Worm (Caenorhabditis elegans) whole organism, mixed stage, embryonic: Measurements from ENCODE around the gene C16D9.6.

Experiments used
- M03D4.4 ChIP-seq: sonication (generic microtip); optimal IDR thresholded peaks from 2 replicates; lab custom pipeline; 2017; ENCODE audit warnings: mild to moderate bottlenecking, missing genetic modification characterization, missing compliant biosample characterization
- bed-3 ChIP-seq: fragments of 200-800 bp; sonication (Bioruptor generic); optimal IDR thresholded peaks from 3 replicates; lab custom pipeline; 2018; ENCODE audit warnings: mild to moderate bottlenecking, missing genetic modification characterization, moderate library complexity, missing compliant biosample characterization
- blmp-1 ChIP-seq: fragments of 150-350 bp; optimal IDR thresholded peaks from 2 replicates; lab custom pipeline; 2014; ENCODE audit warnings: missing biosample characterization, missing genetic modification characterization
- ceh-39 ChIP-seq: fragments of 150-350 bp; optimal IDR thresholded peaks from 2 replicates; lab custom pipeline; 2014; ENCODE audit warnings: missing biosample characterization, missing genetic modification characterization
- ceh-43 ChIP-seq: fragments of 200-800 bp; sonication (Bioruptor generic); optimal IDR thresholded peaks from 2 replicates; lab custom pipeline; 2018; ENCODE audit warnings: mild to moderate bottlenecking, missing genetic modification characterization, moderate library complexity, missing compliant biosample characterization
- ceh-83 ChIP-seq: fragments of 200-800 bp; sonication (Bioruptor generic); optimal IDR thresholded peaks from 2 replicates; lab custom pipeline; 2018; ENCODE audit warnings: mild to moderate bottlenecking, missing genetic modification characterization, missing compliant biosample characterization
- ces-1 ChIP-seq: fragments of 150-350 bp; optimal IDR thresholded peaks from 2 replicates; lab custom pipeline; 2014; ENCODE audit warnings: missing biosample characterization, missing genetic modification reagents, missing genetic modification characterization
- cnd-1 ChIP-seq: fragments of 200-800 bp; sonication (Bioruptor generic); optimal IDR thresholded peaks from 2 replicates; lab custom pipeline; 2018; ENCODE audit warnings: mild to moderate bottlenecking, missing genetic modification characterization, missing compliant biosample characterization
- drap-1 ChIP-seq: fragments of 200-800 bp; sonication (Bioruptor generic); optimal IDR thresholded peaks from 3 replicates; lab custom pipeline; 2018; ENCODE audit warnings: mild to moderate bottlenecking, missing genetic modification characterization, missing compliant biosample characterization
- elt-1 ChIP-seq: sonication (generic microtip); optimal IDR thresholded peaks from 2 replicates; lab custom pipeline; 2017; ENCODE audit warnings: missing genetic modification characterization, mild to moderate bottlenecking, missing compliant biosample characterization, antibody characterized with exemption, moderate library complexity, borderline replicate concordance; ENCODE audit not compliant: insufficient read depth
- elt-3 ChIP-seq: fragments of 150-350 bp; optimal IDR thresholded peaks from 2 replicates; lab custom pipeline; 2014; ENCODE audit warnings: missing biosample characterization, missing genetic modification characterization
- flh-1 ChIP-seq: fragments of 200-800 bp; sonication (Bioruptor generic); optimal IDR thresholded peaks from 2 replicates; lab custom pipeline; 2018; ENCODE audit warnings: mild to moderate bottlenecking, missing genetic modification characterization, moderate library complexity, missing compliant biosample characterization
- ham-2 ChIP-seq: fragments of 200-800 bp; sonication (Bioruptor generic); optimal IDR thresholded peaks from 2 replicates; lab custom pipeline; 2018; ENCODE audit warnings: mild to moderate bottlenecking, missing genetic modification characterization, missing compliant biosample characterization
- hlh-1 ChIP-seq: fragments of 150-350 bp; optimal IDR thresholded peaks from 2 replicates; lab custom pipeline; 2014; ENCODE audit warnings: missing biosample characterization, missing genetic modification reagents, missing genetic modification characterization
- lin-13 ChIP-seq: fragments of 150-350 bp; optimal IDR thresholded peaks from 2 replicates; lab custom pipeline; 2014; ENCODE audit warnings: missing biosample characterization, missing genetic modification characterization
- lin-32 ChIP-seq: fragments of 200-800 bp; sonication (Bioruptor generic); optimal IDR thresholded peaks from 2 replicates; lab custom pipeline; 2018; ENCODE audit warnings: mild to moderate bottlenecking, missing genetic modification characterization, missing compliant biosample characterization
- lsy-2 ChIP-seq: fragments of 150-350 bp; optimal IDR thresholded peaks from 2 replicates; lab custom pipeline; 2014; ENCODE audit warnings: missing biosample characterization, missing genetic modification characterization
- mab-5 ChIP-seq: fragments of 150-350 bp; optimal IDR thresholded peaks from 2 replicates; lab custom pipeline; 2014; ENCODE audit warnings: missing biosample characterization, missing genetic modification characterization
- mep-1 ChIP-seq: fragments of 150-350 bp; optimal IDR thresholded peaks from 2 replicates; lab custom pipeline; 2017; ENCODE audit warnings: missing biosample characterization, missing genetic modification reagents, missing genetic modification characterization, inconsistent platforms
- mls-2 ChIP-seq: sonication (generic microtip); optimal IDR thresholded peaks from 2 replicates; lab custom pipeline; 2016; ENCODE audit warnings: mild to moderate bottlenecking, missing genetic modification characterization, moderate library complexity, missing compliant biosample characterization
- nhr-12 ChIP-seq: fragments of 150-350 bp; optimal IDR thresholded peaks from 2 replicates; lab custom pipeline; 2014; ENCODE audit warnings: missing biosample characterization, missing genetic modification characterization
- nhr-2 ChIP-seq: fragments of 150-350 bp; optimal IDR thresholded peaks from 2 replicates; lab custom pipeline; 2014; ENCODE audit warnings: missing biosample characterization, missing genetic modification characterization
- nhr-237 ChIP-seq: fragments of 150-350 bp; optimal IDR thresholded peaks from 2 replicates; lab custom pipeline; 2014; ENCODE audit warnings: missing biosample characterization, missing genetic modification characterization
- nhr-28 ChIP-seq: fragments of 150-350 bp; optimal IDR thresholded peaks from 2 replicates; lab custom pipeline; 2014; ENCODE audit warnings: missing biosample characterization, missing genetic modification characterization
- nhr-76 ChIP-seq: sonication (generic microtip); optimal IDR thresholded peaks from 2 replicates; lab custom pipeline; 2017; ENCODE audit warnings: missing biosample characterization, missing genetic modification characterization
- pha-4 ChIP-seq: fragments of 150-350 bp; optimal IDR thresholded peaks from 2 replicates; lab custom pipeline; 2018; ENCODE audit warnings: missing biosample characterization, missing genetic modification reagents, missing genetic modification characterization
- sem-2 ChIP-seq: fragments of 200-800 bp; sonication (Bioruptor generic); optimal IDR thresholded peaks from 2 replicates; lab custom pipeline; 2018; ENCODE audit warnings: mild to moderate bottlenecking, missing genetic modification characterization, missing compliant biosample characterization
- snpc-4 ChIP-seq: fragments of 150-350 bp; optimal IDR thresholded peaks from 2 replicates; lab custom pipeline; 2014; ENCODE audit warnings: missing biosample characterization, missing genetic modification characterization
- sptf-1 ChIP-seq: sonication (generic microtip); optimal IDR thresholded peaks from 2 replicates; lab custom pipeline; 2017; ENCODE audit warnings: mild to moderate bottlenecking, missing genetic modification characterization, moderate library complexity, missing compliant biosample characterization
- tbx-8 ChIP-seq: fragments of 200-800 bp; sonication (Bioruptor generic); optimal IDR thresholded peaks from 2 replicates; lab custom pipeline; 2018; ENCODE audit warnings: mild to moderate bottlenecking, missing genetic modification characterization, moderate library complexity, missing compliant biosample characterization
- unc-120 ChIP-seq: sonication (generic microtip); optimal IDR thresholded peaks from 2 replicates; lab custom pipeline; 2017; ENCODE audit warnings: missing genetic modification characterization, missing compliant biosample characterization; ENCODE audit not compliant: poor library complexity, severe bottlenecking
- unc-39 ChIP-seq: fragments of 150-350 bp; optimal IDR thresholded peaks from 2 replicates; lab custom pipeline; 2014; ENCODE audit warnings: missing biosample characterization, missing genetic modification characterization
- unc-62 ChIP-seq: fragments of 150-350 bp; optimal IDR thresholded peaks from 2 replicates; lab custom pipeline; 2014; ENCODE audit warnings: missing biosample characterization, missing genetic modification reagents, missing genetic modification characterization
- zip-8 ChIP-seq: fragments of 150-350 bp; optimal IDR thresholded peaks from 2 replicates; lab custom pipeline; 2014; ENCODE audit warnings: missing biosample characterization, missing genetic modification characterization
- ztf-11 ChIP-seq: fragments of 150-350 bp; optimal IDR thresholded peaks from 2 replicates; lab custom pipeline; 2014; ENCODE audit warnings: missing biosample characterization, missing genetic modification characterization

C16D9.6 gene

ce11 chrV:8217661-8218265, 32.3 kb downstream of the C16D9.6 start, which contains the start of gene K07C11.8:
K07C11.8 (minus strand) TSS chrV:8217884.
- peak; percentile 3 for TF ChIP-seq ces-1 (GFP tag; lab: Kevin White, UChicago)
- no peak for TF ChIP-seq hlh-1
- no peak for TF ChIP-seq lin-32

ce11 chrV:8217118-8217517, 33.0 kb downstream of the C16D9.6 start:
- TF ChIP-seq bed-3 (GFP tag; lab: Kevin White, UChicago) (no peak), hlh-1 (no peak), mab-5 (tag; lab: Kevin White, UChicago) (no peak), nhr-2 (no peak), zip-8 (tag; lab: Kevin White, UChicago) (no peak), tbx-8 (GFP tag; lab: Kevin White, UChicago) (no peak), cnd-1 (tag; lab: Kevin White, UChicago) (no peak), blmp-1 (tag; lab: Kevin White, UChicago) (no peak), elt-3 (tag; lab: Kevin White, UChicago) (no peak), ham-2 (GFP tag; lab: Kevin White, UChicago) (no peak), elt-1 (tag; lab: Kevin White, UChicago) (no peak), M03D4.4 (tag; lab: Kevin White, UChicago) (no peak), pha-4 (no peak), sptf-1 (no peak), nhr-28 (no peak), unc-39 (no peak), nhr-12 (tag; lab: Kevin White, UChicago) (no peak)

- no peak for TF ChIP-seq snpc-4 (tag; lab: Kevin White, UChicago)
- TF ChIP-seq ceh-83 (GFP tag; lab: Kevin White, UChicago), result no peak
- TF ChIP-seq hlh-1, result no peak
- no peak for TF ChIP-seq mls-2
- TF ChIP-seq sptf-1, result no peak
- TF ChIP-seq nhr-237 (tag; lab: Kevin White, UChicago), result no peak
- TF ChIP-seq ceh-39 (tag; lab: Kevin White, UChicago), result no peak
- TF ChIP-seq nhr-28, result no peak
- TF ChIP-seq unc-62 (GFP tag; lab: Kevin White, UChicago), result no peak
- TF ChIP-seq, all 35 proteins: peak for 0
Observed at ce11 chrV:8215158-8215557, 35.0 kb downstream of the C16D9.6 start.

ce11 chrV:8213868-8214267, 36.2 kb downstream of the C16D9.6 start, which contains the start of gene K07C11.7:
K07C11.7 (minus strand) TSS chrV:8213968.
- no peak for TF ChIP-seq flh-1 (GFP tag; lab: Kevin White, UChicago)
- TF ChIP-seq lin-32, result no peak
- TF ChIP-seq nhr-76 (tag; lab: Kevin White, UChicago), result no peak
- TF ChIP-seq nhr-237 (tag; lab: Kevin White, UChicago), result no peak
- TF ChIP-seq snpc-4 (tag; lab: Kevin White, UChicago), result no peak
- TF ChIP-seq mep-1, result no peak
- TF ChIP-seq unc-62 (GFP tag; lab: Kevin White, UChicago), result no peak
- no peak for TF ChIP-seq sptf-1
- TF ChIP-seq nhr-28, result no peak
- no peak for TF ChIP-seq cnd-1 (tag; lab: Kevin White, UChicago)
- TF ChIP-seq mab-5 (tag; lab: Kevin White, UChicago), result no peak
- TF ChIP-seq mls-2, result no peak
- no peak for TF ChIP-seq unc-120 (tag; lab: Kevin White, UChicago)
- no peak for TF ChIP-seq bed-3 (GFP tag; lab: Kevin White, UChicago)
- no peak for TF ChIP-seq ceh-43 (GFP tag; lab: Kevin White, UChicago)
- TF ChIP-seq drap-1 (GFP tag; lab: Kevin White, UChicago), result no peak
- TF ChIP-seq ztf-11 (tag; lab: Kevin White, UChicago), result no peak
- TF ChIP-seq lsy-2, result no peak
- no peak for TF ChIP-seq tbx-8 (GFP tag; lab: Kevin White, UChicago)

- no peak for TF ChIP-seq cnd-1 (tag; lab: Kevin White, UChicago)
- TF ChIP-seq pha-4, result no peak
- no peak for TF ChIP-seq nhr-76 (tag; lab: Kevin White, UChicago)
- no peak for TF ChIP-seq mep-1
- TF ChIP-seq sptf-1, result no peak
- TF ChIP-seq ces-1 (GFP tag; lab: Kevin White, UChicago), result no peak
- no peak for TF ChIP-seq unc-39
- no peak for TF ChIP-seq elt-1 (tag; lab: Kevin White, UChicago)
- TF ChIP-seq unc-120 (tag; lab: Kevin White, UChicago), result no peak
- no peak for TF ChIP-seq ztf-11 (tag; lab: Kevin White, UChicago)
- no peak for TF ChIP-seq elt-3 (tag; lab: Kevin White, UChicago)
- no peak for TF ChIP-seq unc-62 (GFP tag; lab: Kevin White, UChicago)
- TF ChIP-seq drap-1 (GFP tag; lab: Kevin White, UChicago), result no peak
- no peak for TF ChIP-seq mab-5 (tag; lab: Kevin White, UChicago)
- TF ChIP-seq sem-2 (GFP tag; lab: Kevin White, UChicago), result no peak
- no peak for TF ChIP-seq lin-13 (tag; lab: Kevin White, UChicago)
- TF ChIP-seq lin-32, result no peak
Observed at ce11 chrV:8212816-8213215, 37.3 kb downstream of the C16D9.6 start.
